Fruit fly (Drosophila melanogaster) whole organism, embryonic: ENCODE results near the gene CG6006.
A peak's percentile ranks its signal among the peaks of the same experiment; 100 is the strongest.

Experiments
- Adf1 ChIP-seq: fragments of 200-800 bp; sonication (Bioruptor generic); IDR thresholded peaks from 2 replicates; pipeline ENCODE4 v1.3.6; 2022; ENCODE audit warnings: missing biosample characterization, missing genetic modification characterization
- CG11560 ChIP-seq: fragments of 200-800 bp; sonication (Bioruptor generic); IDR thresholded peaks from 3 replicates; pipeline ENCODE4 v1.3.6; 2022; ENCODE audit warnings: missing biosample characterization, missing genetic modification characterization
- CG14710 ChIP-seq: fragments of 200-800 bp; sonication (Bioruptor generic); optimal IDR thresholded peaks from 3 replicates; lab custom pipeline; 2019; ENCODE audit warnings: missing biosample characterization, mild to moderate bottlenecking, missing genetic modification characterization, moderate library complexity
- CG15514 ChIP-seq: fragments of 200-800 bp; sonication (Bioruptor generic); optimal IDR thresholded peaks from 3 replicates; lab custom pipeline; 2017; ENCODE audit warnings: missing biosample characterization, missing genetic modification characterization, mild to moderate bottlenecking, moderate library complexity, missing genetic modification reagents
- CG16863 ChIP-seq: fragments of 200-800 bp; sonication (Bioruptor generic); optimal IDR thresholded peaks from 3 replicates; lab custom pipeline; 2016; ENCODE audit warnings: missing biosample characterization, missing genetic modification characterization
- CG17385 ChIP-seq: fragments of 200-800 bp; sonication (Bioruptor generic); optimal IDR thresholded peaks from 3 replicates; lab custom pipeline; 2018; ENCODE audit warnings: missing biosample characterization, mild to moderate bottlenecking, missing genetic modification characterization
- CG17612 ChIP-seq: fragments of 200-800 bp; sonication (Bioruptor generic); IDR thresholded peaks from 2 replicates; pipeline ENCODE4 v1.3.6; 2022; ENCODE audit warnings: missing biosample characterization, missing genetic modification characterization
- CG18599 ChIP-seq: fragments of 200-800 bp; sonication (Bioruptor generic); optimal IDR thresholded peaks from 3 replicates; lab custom pipeline; 2017; ENCODE audit warnings: missing biosample characterization, missing genetic modification characterization, mild to moderate bottlenecking, moderate library complexity, missing genetic modification reagents
- CG32767 ChIP-seq: fragments of 200-800 bp; sonication (Bioruptor generic); IDR thresholded peaks from 2 replicates; pipeline ENCODE4 v1.3.6; 2022; ENCODE audit warnings: missing biosample characterization, missing genetic modification characterization
- CG4328 ChIP-seq: fragments of 200-800 bp; sonication (Bioruptor generic); optimal IDR thresholded peaks from 3 replicates; lab custom pipeline; 2017; ENCODE audit warnings: missing biosample characterization, missing genetic modification reagents, missing genetic modification characterization
- CG4707 ChIP-seq: fragments of 200-800 bp; sonication (Bioruptor generic); optimal IDR thresholded peaks from 2 replicates; lab custom pipeline; 2018; ENCODE audit warnings: missing biosample characterization, mild to moderate bottlenecking, missing genetic modification characterization, moderate library complexity
- CG4820 ChIP-seq: fragments of 200-800 bp; sonication (Bioruptor generic); optimal IDR thresholded peaks from 3 replicates; lab custom pipeline; 2016; ENCODE audit warnings: missing biosample characterization, missing genetic modification characterization
- CG4854 ChIP-seq: fragments of 200-800 bp; sonication (Bioruptor generic); optimal IDR thresholded peaks from 2 replicates; lab custom pipeline; 2016; ENCODE audit warnings: missing biosample characterization, missing genetic modification characterization, inconsistent platforms
- CG6791 ChIP-seq: fragments of 200-800 bp; sonication (Bioruptor generic); IDR thresholded peaks from 3 replicates; pipeline ENCODE4 v1.3.6; 2022; ENCODE audit warnings: missing biosample characterization, missing genetic modification characterization; ENCODE audit not compliant: partially characterized antibody
- CG7556 ChIP-seq: fragments of 200-800 bp; sonication (Bioruptor generic); optimal IDR thresholded peaks from 2 replicates; lab custom pipeline; 2017; ENCODE audit warnings: missing biosample characterization, mild to moderate bottlenecking, missing genetic modification characterization
- CG8089 ChIP-seq: fragments of 200-800 bp; sonication (Bioruptor generic); optimal IDR thresholded peaks from 3 replicates; lab custom pipeline; 2016; ENCODE audit warnings: missing biosample characterization, missing genetic modification characterization
- CG8281 ChIP-seq: fragments of 200-800 bp; sonication (Bioruptor generic); optimal IDR thresholded peaks from 2 replicates; lab custom pipeline; 2018; ENCODE audit warnings: missing biosample characterization, mild to moderate bottlenecking, missing genetic modification characterization, moderate library complexity
- CG9876 ChIP-seq: fragments of 200-800 bp; sonication (Bioruptor generic); optimal IDR thresholded peaks from 2 replicates; lab custom pipeline; 2016; ENCODE audit warnings: missing biosample characterization, missing genetic modification characterization
- CG9932 ChIP-seq: fragments of 200-800 bp; sonication (Bioruptor generic); IDR thresholded peaks from 2 replicates; pipeline ENCODE4 v1.3.6; 2022; ENCODE audit warnings: missing biosample characterization, missing genetic modification characterization
- CTCF ChIP-seq: fragments of 200-800 bp; sonication (Bioruptor generic); optimal IDR thresholded peaks from 2 replicates; lab custom pipeline; 2017; ENCODE audit warnings: missing biosample characterization, mild to moderate bottlenecking, missing genetic modification characterization, moderate library complexity
- Doc3 ChIP-seq: fragments of 200-800 bp; sonication (Bioruptor generic); IDR thresholded peaks from 3 replicates; pipeline ENCODE4 v1.3.6; 2022; ENCODE audit warnings: missing biosample characterization, missing genetic modification characterization; ENCODE audit not compliant: partially characterized antibody
- E2f2 ChIP-seq: fragments of 200-800 bp; sonication (Bioruptor generic); IDR thresholded peaks from 2 replicates; pipeline ENCODE4 v1.3.6; 2022; ENCODE audit warnings: missing biosample characterization, missing genetic modification characterization
- ERR ChIP-seq: fragments of 200-800 bp; sonication (Bioruptor generic); optimal IDR thresholded peaks from 2 replicates; lab custom pipeline; 2016; ENCODE audit warnings: missing biosample characterization, missing genetic modification characterization
- Ets65A ChIP-seq: fragments of 200-800 bp; sonication (Bioruptor generic); peaks from one replicate; lab custom pipeline; 2016; ENCODE audit warnings: missing biosample characterization, missing genetic modification characterization
- HHEX ChIP-seq: fragments of 200-800 bp; sonication (Bioruptor generic); optimal IDR thresholded peaks from 3 replicates; lab custom pipeline; 2017; ENCODE audit warnings: missing biosample characterization, mild to moderate bottlenecking, missing genetic modification characterization, missing genetic modification reagents
- Hr3 ChIP-seq: fragments of 200-800 bp; sonication (Bioruptor generic); optimal IDR thresholded peaks from 3 replicates; lab custom pipeline; 2016; ENCODE audit warnings: missing biosample characterization, missing genetic modification characterization
- Med ChIP-seq: fragments of 200-800 bp; sonication (Bioruptor generic); peaks from one replicate; lab custom pipeline; 2016; ENCODE audit warnings: missing biosample characterization, missing genetic modification characterization, mild to moderate bottlenecking, inconsistent platforms, moderate library complexity
- NFAT ChIP-seq: fragments of 200-800 bp; sonication (Bioruptor generic); IDR thresholded peaks from 2 replicates; pipeline ENCODE4 v1.3.6; 2022; ENCODE audit warnings: missing biosample characterization, missing genetic modification characterization
- Pdp1 ChIP-seq, 2 experiments: fragments of 200-800 bp; sonication (Bioruptor generic); optimal IDR thresholded peaks; 3 replicates each; lab custom pipeline; 2016; ENCODE audit warnings: missing biosample characterization in 2 of 2, missing genetic modification characterization in 2 of 2, mild to moderate bottlenecking in 1 of 2, moderate library complexity in 1 of 2
- Scr ChIP-seq: fragments of 200-800 bp; sonication (Bioruptor generic); IDR thresholded peaks from 2 replicates; pipeline ENCODE4 v1.3.6; 2022; ENCODE audit warnings: missing biosample characterization, missing genetic modification characterization; ENCODE audit not compliant: partially characterized antibody
- Trl ChIP-seq, 3 experiments: fragments of >200 bp in 2 of 3; fragments of 200-800 bp in 1 of 3; sonication (Bioruptor generic) in 1 of 3; optimal IDR thresholded peaks; 2 replicates in 1 of 3; 3 replicates in 2 of 3; lab custom pipeline; 2016 to 2017; ENCODE audit warnings: missing biosample characterization in 1 of 3, missing genetic modification characterization in 1 of 3
- bcd ChIP-seq: fragments of 200-800 bp; sonication (Bioruptor generic); optimal IDR thresholded peaks from 2 replicates; lab custom pipeline; 2017; ENCODE audit warnings: missing biosample characterization, mild to moderate bottlenecking, missing genetic modification characterization
- cato ChIP-seq: fragments of 200-800 bp; sonication (Bioruptor generic); optimal IDR thresholded peaks from 2 replicates; lab custom pipeline; 2016; ENCODE audit warnings: missing biosample characterization, missing genetic modification characterization, borderline replicate concordance
- ci ChIP-seq: fragments of 200-800 bp; sonication (Bioruptor generic); IDR thresholded peaks from 3 replicates; pipeline ENCODE4 v1.3.6; 2022; ENCODE audit warnings: missing biosample characterization, missing genetic modification characterization
- en ChIP-seq: fragments of 200-800 bp; sonication (Bioruptor generic); optimal IDR thresholded peaks from 2 replicates; lab custom pipeline; 2016; ENCODE audit warnings: missing biosample characterization, missing genetic modification characterization
- lab ChIP-seq: fragments of 200-800 bp; sonication (Bioruptor generic); optimal IDR thresholded peaks from 3 replicates; lab custom pipeline; 2017; ENCODE audit warnings: missing biosample characterization, missing genetic modification characterization, mild to moderate bottlenecking, moderate library complexity, missing genetic modification reagents
- org-1 ChIP-seq: fragments of 200-800 bp; sonication (Bioruptor generic); optimal IDR thresholded peaks from 2 replicates; lab custom pipeline; 2017; ENCODE audit warnings: missing biosample characterization, missing genetic modification characterization
- prd ChIP-seq, 3 experiments: fragments of >200 bp in 2 of 3; fragments of 200-800 bp in 1 of 3; sonication (Bioruptor generic) in 1 of 3; optimal IDR thresholded peaks in 2 of 3; IDR thresholded peaks in 1 of 3; 2 replicates in 2 of 3; 3 replicates in 1 of 3; pipeline versions ENCODE4 v1.3.6 to Lab custom; 2017 to 2022; ENCODE audit warnings: missing biosample characterization in 1 of 3, missing genetic modification characterization in 1 of 3
- row ChIP-seq: fragments of 200-800 bp; sonication (Bioruptor generic); IDR thresholded peaks from 3 replicates; pipeline ENCODE4 v1.3.6; 2022; ENCODE audit warnings: missing biosample characterization, missing genetic modification characterization
- stc ChIP-seq: fragments of 200-800 bp; sonication (Bioruptor generic); IDR thresholded peaks from 2 replicates; pipeline ENCODE4 v1.3.6; 2022; ENCODE audit warnings: missing biosample characterization, missing genetic modification characterization
- ttk ChIP-seq: fragments of 200-800 bp; sonication (Bioruptor generic); IDR thresholded peaks from 2 replicates; pipeline ENCODE4 v2.1.2; 2022; ENCODE audit warnings: missing biosample characterization, missing genetic modification characterization
- vfl ChIP-seq: fragments of 200-800 bp; sonication (Bioruptor generic); optimal IDR thresholded peaks from 2 replicates; lab custom pipeline; 2016; ENCODE audit warnings: missing biosample characterization, missing genetic modification characterization
- vvl ChIP-seq: fragments of 200-800 bp; sonication (Bioruptor generic); IDR thresholded peaks from 2 replicates; pipeline ENCODE4 v1.3.6; 2022; ENCODE audit warnings: missing biosample characterization, missing genetic modification characterization

CG6006 gene

DNA sequence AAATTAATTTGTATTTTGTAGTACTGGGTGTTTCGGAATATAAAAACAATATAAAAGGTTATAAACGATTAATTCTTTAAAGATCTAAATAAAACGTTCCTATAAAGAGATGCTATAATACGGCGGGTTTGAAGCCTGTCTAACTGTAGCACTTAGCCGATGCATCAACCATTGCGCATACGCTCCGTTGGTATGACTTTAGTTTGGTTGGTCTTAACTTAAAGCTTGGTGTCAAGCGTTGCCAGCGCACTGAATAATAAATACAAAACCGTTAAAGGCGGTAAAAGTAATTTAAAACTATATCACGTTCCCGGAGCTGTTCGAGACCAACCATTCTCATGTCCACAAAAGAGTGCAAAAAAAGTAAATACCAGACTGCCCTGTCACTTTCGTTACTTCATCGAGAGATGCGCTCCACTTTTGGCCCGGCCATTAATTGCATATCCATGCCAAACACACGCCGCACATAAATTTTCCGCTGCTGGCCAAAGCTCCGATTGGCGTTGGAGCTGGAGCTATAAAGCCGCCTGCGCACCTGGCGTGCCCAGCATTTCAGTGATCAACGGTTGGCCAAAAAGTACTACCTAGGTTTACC is 25.8 kb downstream of the CG6006 start, which contains the start of gene CG8927 (continued):
- TF ChIP-seq Adf1 (GFP tag; lab: Robert Waterston, UW) (no peak), bcd (no peak), ci (GFP tag; lab: Robert Waterston, UW) (peak; percentile 6; the same call in 1 of the 3 replicates), CTCF (GFP tag; lab: Kevin White, UChicago) (peak; percentile 80), CG6791 (GFP tag; lab: Robert Waterston, UW) (0 out of 3 replicates have a peak, but pooled peaks have one; percentile 14), vvl (GFP tag; lab: Robert Waterston, UW) (peak; percentile 80)

DNA sequence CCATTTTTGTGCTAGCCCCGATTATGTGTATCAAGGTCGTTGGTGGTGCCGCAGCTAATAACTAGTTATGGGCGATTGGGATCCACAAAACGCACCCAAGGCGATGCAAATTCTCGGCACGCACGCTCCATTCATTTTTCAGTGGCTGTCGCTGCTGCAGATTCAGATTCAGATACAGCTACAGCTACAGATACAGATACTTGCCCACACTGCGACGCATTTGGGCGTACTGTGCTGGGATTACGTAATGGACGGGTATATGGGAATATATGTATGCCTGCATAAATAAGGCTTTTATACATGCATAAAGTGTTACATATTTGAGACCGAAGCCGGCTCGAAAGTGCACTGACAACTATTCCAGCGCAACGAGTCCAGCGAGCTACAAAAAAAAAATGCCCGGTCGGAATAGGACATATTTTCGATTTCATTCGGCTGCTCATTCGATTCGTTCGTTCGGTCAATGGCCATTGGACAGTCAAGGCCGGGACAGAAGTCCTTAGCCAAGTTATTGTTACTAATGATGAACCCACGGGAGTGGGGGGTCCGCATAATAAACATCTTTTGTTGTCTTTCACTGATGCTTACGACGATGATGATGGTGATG is 27.6 kb downstream of the CG6006 start:
- no peak for TF ChIP-seq CG14710 (tag; lab: Kevin White, UChicago)
- no peak for TF ChIP-seq lab
- TF ChIP-seq CG4707 (GFP tag; lab: Kevin White, UChicago): no peak
- peak in 1 of 2 experiments; percentile 81 for TF ChIP-seq Pdp1 (GFP tag; optimal IDR thresholded peaks at IDR 0.05; lab: Kevin White, UChicago)
- TF ChIP-seq CG4820 (GFP tag; lab: Kevin White, UChicago): no peak
- TF ChIP-seq NFAT: 0 out of 2 replicates have a peak, but pooled peaks have one; percentile 17
- no peak for TF ChIP-seq CG17612 (GFP tag; lab: Robert Waterston, UW)
- no peak for TF ChIP-seq CG17385 (GFP tag; lab: Kevin White, UChicago)
- TF ChIP-seq CG18599 (GFP tag; lab: Kevin White, UChicago): no peak
- no peak for TF ChIP-seq CG15514 (GFP tag; lab: Kevin White, UChicago)
- no peak for TF ChIP-seq CG32767 (GFP tag; lab: Robert Waterston, UW)
- peak; percentile 51 for TF ChIP-seq Ets65A
- TF ChIP-seq Med (GFP tag; lab: Kevin White, UChicago): peak; percentile 42
- TF ChIP-seq CG8281 (tag; lab: Kevin White, UChicago): no peak
- no peak for TF ChIP-seq ttk (GFP tag; lab: Robert Waterston, UW)
- TF ChIP-seq CG11560 (tag; lab: Robert Waterston, UW): no peak
- TF ChIP-seq Hr3 (GFP tag; lab: Kevin White, UChicago): no peak

dm6 chr3R:16186791-16187681 is 32.3 kb downstream of the CG6006 start, which contains the start of gene sra:
sra (plus strand) TSS chr3R:16186999.
- no peak for TF ChIP-seq CG9876 (GFP tag; lab: Kevin White, UChicago)
- peak; percentile 15; the same call in 1 of the 2 replicates for TF ChIP-seq stc (GFP tag; lab: Robert Waterston, UW)
- peak; percentile 66 for TF ChIP-seq CG9932 (GFP tag; lab: Robert Waterston, UW)
- TF ChIP-seq Trl (optimal IDR thresholded peaks at IDR 0.05; lab: Kevin White, UChicago): no peak
- TF ChIP-seq Trl (GFP tag; optimal IDR thresholded peaks at IDR 0.05; lab: Kevin White, UChicago): peak; percentile 49
- TF ChIP-seq CG4328: peak; percentile 16
- TF ChIP-seq E2f2 (GFP tag; lab: Robert Waterston, UW): peak; percentile 32
- TF ChIP-seq vfl (GFP tag; lab: Kevin White, UChicago): peak; percentile 7
- TF ChIP-seq prd (optimal IDR thresholded peaks at IDR 0.05; lab: Kevin White, UChicago): no peak
- TF ChIP-seq prd (GFP tag; IDR thresholded peaks at IDR 0.05; lab: Robert Waterston, UW): no peak; the same call in 2 of the 3 replicates
- TF ChIP-seq CG18599 (GFP tag; lab: Kevin White, UChicago): peak; percentile 45
- no peak for TF ChIP-seq CG8089
- TF ChIP-seq CG16863 (GFP tag; lab: Kevin White, UChicago): no peak
- TF ChIP-seq Scr (GFP tag; lab: Robert Waterston, UW): peak; percentile 94
- peak; percentile 38; the same call in 2 of the 3 replicates for TF ChIP-seq row (GFP tag; lab: Robert Waterston, UW)
- TF ChIP-seq org-1 (GFP tag; lab: Kevin White, UChicago): no peak
- peak; percentile 25 for TF ChIP-seq ERR (GFP tag; lab: Kevin White, UChicago)
- TF ChIP-seq cato (GFP tag; lab: Kevin White, UChicago): no peak
- no peak for TF ChIP-seq HHEX (GFP tag; lab: Kevin White, UChicago)
- TF ChIP-seq CG7556: peak; percentile 10
- TF ChIP-seq Pdp1 (GFP tag; optimal IDR thresholded peaks at IDR 0.05; lab: Kevin White, UChicago): peak in 1 of 2 experiments; percentile 16
- TF ChIP-seq CG4854 (GFP tag; lab: Kevin White, UChicago): peak; percentile 40
- TF ChIP-seq Hr3 (GFP tag; lab: Kevin White, UChicago): no peak
- peak; percentile 93 for TF ChIP-seq Doc3 (GFP tag; lab: Robert Waterston, UW)
- no peak for TF ChIP-seq en (GFP tag; lab: Kevin White, UChicago)
